Fruit fly (Drosophila melanogaster) whole organism, pupa: Measurements from ENCODE around the gene Ubx.

Experiments used
- CG15710 ChIP-seq: fragments of 200-800 bp; sonication (Bioruptor generic); optimal IDR thresholded peaks from 2 replicates; lab custom pipeline; 2018; ENCODE audit warnings: missing biosample characterization, mild to moderate bottlenecking, missing genetic modification characterization, moderate library complexity
- CG4496 ChIP-seq: fragments of 200-800 bp; sonication (Bioruptor generic); IDR thresholded peaks from 3 replicates; pipeline ENCODE4 v1.3.6; 2022; ENCODE audit warnings: missing biosample characterization, missing genetic modification characterization
- CG8159 ChIP-seq: fragments of 200-800 bp; sonication (Bioruptor generic); optimal IDR thresholded peaks from 3 replicates; lab custom pipeline; 2018; ENCODE audit warnings: missing biosample characterization, mild to moderate bottlenecking, missing genetic modification characterization, moderate library complexity
- CG9948 ChIP-seq: fragments of 200-800 bp; sonication (Bioruptor generic); optimal IDR thresholded peaks from 2 replicates; lab custom pipeline; 2018; ENCODE audit warnings: missing biosample characterization, mild to moderate bottlenecking, missing genetic modification characterization, moderate library complexity
- D1 ChIP-seq: fragments of 200-800 bp; sonication (Bioruptor generic); optimal IDR thresholded peaks from 2 replicates; lab custom pipeline; 2018; ENCODE audit warnings: missing biosample characterization, mild to moderate bottlenecking, missing genetic modification characterization, moderate library complexity
- EcR ChIP-seq: fragments of 200-800 bp; sonication (Bioruptor generic); optimal IDR thresholded peaks from 3 replicates; lab custom pipeline; 2019; ENCODE audit warnings: missing biosample characterization, missing genetic modification characterization, mild to moderate bottlenecking, moderate library complexity, missing genetic modification reagents

DNA sequence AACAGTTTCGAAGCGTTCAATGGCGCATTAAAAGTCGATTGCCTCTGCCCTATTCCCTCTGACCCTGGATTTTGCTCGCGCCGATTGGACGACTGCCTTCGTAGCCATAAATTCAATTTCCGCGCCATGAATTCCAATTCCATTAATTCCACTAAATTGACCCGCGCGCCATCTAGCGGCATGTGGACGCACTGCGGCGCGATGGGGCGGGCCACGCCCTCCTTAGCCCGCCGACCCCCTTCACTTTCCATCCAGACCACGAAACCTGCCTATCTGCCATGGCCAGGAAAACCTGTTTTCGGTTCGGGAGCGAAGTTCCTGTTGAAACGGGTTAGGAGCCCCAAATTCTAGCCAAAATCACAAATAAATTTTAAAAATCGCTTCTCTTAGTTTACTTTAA lies 48.2 kb upstream of the Ubx start:
- TF ChIP-seq D1, result no peak
- TF ChIP-seq EcR (GFP tag; lab: Kevin White, UChicago), result no peak
- TF ChIP-seq CG8159 (tag; lab: Kevin White, UChicago), result no peak
- no peak for TF ChIP-seq CG15710 (tag; lab: Kevin White, UChicago)
- TF ChIP-seq CG9948, result no peak
- TF ChIP-seq CG4496 (GFP tag; lab: Robert Waterston, UW), result no peak
